Worm (Caenorhabditis elegans) whole organism, L1 larva: ENCODE data around the gene R12B2.13.

Source experiments
- ama-1 ChIP-seq: fragments of 150-350 bp; optimal IDR thresholded peaks from 2 replicates; lab custom pipeline; 2014
- dsc-1 ChIP-seq: sonication (generic microtip); optimal IDR thresholded peaks from 2 replicates; lab custom pipeline; 2016; ENCODE audit warnings: mild to moderate bottlenecking, missing genetic modification characterization, missing compliant biosample characterization
- fos-1 ChIP-seq: fragments of 150-350 bp; optimal IDR thresholded peaks from 2 replicates; lab custom pipeline; 2014; ENCODE audit warnings: missing biosample characterization, missing genetic modification characterization
- hlh-4 ChIP-seq: sonication (generic microtip); optimal IDR thresholded peaks from 2 replicates; lab custom pipeline; 2016; ENCODE audit warnings: mild to moderate bottlenecking, missing genetic modification characterization, missing compliant biosample characterization
- rnt-1 ChIP-seq: sonication (generic microtip); optimal IDR thresholded peaks from 2 replicates; lab custom pipeline; 2016; ENCODE audit warnings: mild to moderate bottlenecking, missing genetic modification characterization, moderate library complexity, missing compliant biosample characterization
- tbx-2 ChIP-seq: sonication (generic microtip); optimal IDR thresholded peaks from 2 replicates; lab custom pipeline; 2016; ENCODE audit warnings: missing genetic modification characterization, missing compliant biosample characterization
- unc-62 ChIP-seq: fragments of 150-350 bp; optimal IDR thresholded peaks from 2 replicates; lab custom pipeline; 2014; ENCODE audit warnings: missing biosample characterization, missing genetic modification reagents, missing genetic modification characterization

ce11 chrIII:5828065-5828464 is 5.2 kb downstream of the R12B2.13 start:
- TF ChIP-seq tbx-2 (tag; lab: Kevin White, UChicago) (no peak), hlh-4 (tag; lab: Kevin White, UChicago) (no peak), rnt-1 (tag; lab: Kevin White, UChicago) (no peak), dsc-1 (tag; lab: Kevin White, UChicago) (no peak), fos-1 (no peak), unc-62 (GFP tag; lab: Kevin White, UChicago) (no peak), ama-1 (lab: Kevin White, UChicago) (no peak)
